Worm (Caenorhabditis elegans): ENCODE measurements around the gene H20J04.9.

H20J04.9 gene

ce11 chrII:4337731-4338130 lies 13.3 kb upstream of the H20J04.9 start:
- TF ChIP-seq C08G9.2 (tag; optimal IDR thresholded peaks at IDR 0.05) (no peak), nfya-1 (tag; optimal IDR thresholded peaks at IDR 0.05) (peak; percentile 90)

ce11 chrII:4339882-4340281 lies 11.1 kb upstream of the H20J04.9 start, which contains the start of gene athp-2:
Gene athp-2, plus strand, starts transcription at chrII:4340182.
- TF ChIP-seq sox-4 (tag; optimal IDR thresholded peaks at IDR 0.05) (no peak), syd-9 (tag; optimal IDR thresholded peaks at IDR 0.05) (no peak), mec-3 (tag; optimal IDR thresholded peaks at IDR 0.05; ENCODE audit: borderline replicate concordance) (no peak), ceh-18 (tag; optimal IDR thresholded peaks at IDR 0.05) (no peak), dve-1 (tag; optimal IDR thresholded peaks at IDR 0.05) (no peak), C38D4.7 (GFP tag; optimal IDR thresholded peaks at IDR 0.05) (no peak), unc-55 (GFP tag; optimal IDR thresholded peaks at IDR 0.05) (no peak), rnt-1 (tag; optimal IDR thresholded peaks at IDR 0.05) (no peak), ref-2 (tag; optimal IDR thresholded peaks at IDR 0.05) (no peak), ztf-16 (tag; optimal IDR thresholded peaks at IDR 0.05) (no peak), C08G9.2 (tag; optimal IDR thresholded peaks at IDR 0.05) (no peak), tbx-7 (tag; optimal IDR thresholded peaks at IDR 0.05) (no peak), elt-4 (tag; optimal IDR thresholded peaks at IDR 0.05) (no peak), madf-2 (tag; optimal IDR thresholded peaks at IDR 0.05) (no peak), sdc-2 (tag; optimal IDR thresholded peaks at IDR 0.05) (no peak), ttx-3 (tag; optimal IDR thresholded peaks at IDR 0.05) (no peak)

- no peak for TF ChIP-seq ref-2 (tag; optimal IDR thresholded peaks at IDR 0.05)
- TF ChIP-seq nfya-1 (tag; optimal IDR thresholded peaks at IDR 0.05): peak; percentile 98
These were observed 9.5 kb upstream of the H20J04.9 start for ce11 chrII:4341484-4341883.

ce11 chrII:4344317-4344716 lies 6.7 kb upstream of the H20J04.9 start:
- TF ChIP-seq K09A11.1 (tag; optimal IDR thresholded peaks at IDR 0.05; ENCODE audit: insufficient read depth) (no peak), hlh-6 (tag; optimal IDR thresholded peaks at IDR 0.05) (peak; percentile 30)

ce11 chrII:4355217-4355616 lies 4.2 kb downstream of the H20J04.9 start, which contains the start of the genes H20J04.7 and H20J04.1:
Gene H20J04.7, minus strand, starts transcription at chrII:4355317.
Gene H20J04.1, plus strand, starts transcription at chrII:4355613.
- TF ChIP-seq nhr-11 (tag; optimal IDR thresholded peaks at IDR 0.05) (no peak), nfya-1 (tag; optimal IDR thresholded peaks at IDR 0.05) (no peak), ceh-34 (tag; optimal IDR thresholded peaks at IDR 0.05) (no peak), elt-2 (tag; optimal IDR thresholded peaks at IDR 0.05) (no peak), ceh-30 (tag; optimal IDR thresholded peaks at IDR 0.05) (no peak), ceh-45 (GFP tag; IDR thresholded peaks at IDR 0.05) (no peak), pax-1 (tag; optimal IDR thresholded peaks at IDR 0.05) (no peak), lin-11 (tag; optimal IDR thresholded peaks at IDR 0.05) (no peak), ceh-14 (tag; optimal IDR thresholded peaks at IDR 0.05) (no peak), hlh-30 (tag; optimal IDR thresholded peaks at IDR 0.05; ENCODE audit: insufficient read depth) (no peak)

ce11 chrII:4358765-4359164 lies 7.8 kb downstream of the H20J04.9 start, which contains the start of gene lat-2:
Gene lat-2, plus strand, starts transcription at chrII:4359065.
- no peak for TF ChIP-seq ceh-48 (tag; optimal IDR thresholded peaks at IDR 0.05)
- no peak for TF ChIP-seq lin-11 (tag; optimal IDR thresholded peaks at IDR 0.05)
- TF ChIP-seq F13H6.1 (tag; optimal IDR thresholded peaks at IDR 0.05): no peak
- TF ChIP-seq ceh-31 (tag; optimal IDR thresholded peaks at IDR 0.05): no peak
- TF ChIP-seq unc-42 (tag; optimal IDR thresholded peaks at IDR 0.05): no peak
- no peak for TF ChIP-seq tbx-7 (tag; optimal IDR thresholded peaks at IDR 0.05)
- no peak for TF ChIP-seq ceh-30 (tag; optimal IDR thresholded peaks at IDR 0.05)
- TF ChIP-seq ttx-3 (tag; optimal IDR thresholded peaks at IDR 0.05): no peak
- no peak for TF ChIP-seq C08G9.2 (tag; optimal IDR thresholded peaks at IDR 0.05)
- no peak for TF ChIP-seq rnt-1 (tag; optimal IDR thresholded peaks at IDR 0.05)
- no peak for TF ChIP-seq ceh-24 (tag; optimal IDR thresholded peaks at IDR 0.05)
- TF ChIP-seq C38D4.7 (GFP tag; optimal IDR thresholded peaks at IDR 0.05): no peak
- no peak for TF ChIP-seq lim-6 (tag; optimal IDR thresholded peaks at IDR 0.05)
- TF ChIP-seq syd-9 (tag; optimal IDR thresholded peaks at IDR 0.05): no peak
- TF ChIP-seq fkh-10 (GFP tag; optimal IDR thresholded peaks at IDR 0.05): no peak
- TF ChIP-seq ref-2 (tag; optimal IDR thresholded peaks at IDR 0.05): no peak

Data from whole organism, late embryonic.